Worm (Caenorhabditis elegans) whole organism, early embryonic: Measurements from ENCODE around the gene F55C12.4.

Experiments used
- B0310.2 ChIP-seq: sonication (generic microtip); optimal IDR thresholded peaks from 2 replicates; lab custom pipeline; 2016; ENCODE audit warnings: mild to moderate bottlenecking, missing genetic modification characterization, missing compliant biosample characterization
- F13C5.2 ChIP-seq: sonication (generic microtip); optimal IDR thresholded peaks from 2 replicates; lab custom pipeline; 2017; ENCODE audit warnings: mild to moderate bottlenecking, missing genetic modification characterization, inconsistent platforms, missing compliant biosample characterization
- aly-1 ChIP-seq: sonication (generic microtip); optimal IDR thresholded peaks from 2 replicates; lab custom pipeline; 2016; ENCODE audit warnings: missing genetic modification characterization, missing compliant biosample characterization
- ama-1 ChIP-seq: fragments of 150-350 bp; optimal IDR thresholded peaks from 2 replicates; lab custom pipeline; 2014
- ets-7 ChIP-seq: sonication (generic microtip); optimal IDR thresholded peaks from 2 replicates; lab custom pipeline; 2016; ENCODE audit warnings: missing genotype, missing genetic modification characterization, missing compliant biosample characterization
- flt-1 ChIP-seq: fragments of 200-800 bp; sonication (Bioruptor generic); IDR thresholded peaks from 2 replicates; pipeline ENCODE4 v1.3.6; 2022; ENCODE audit warnings: missing genetic modification characterization, missing compliant biosample characterization
- hmbx-1 ChIP-seq: sonication (generic microtip); optimal IDR thresholded peaks from 2 replicates; lab custom pipeline; 2016; ENCODE audit warnings: mild to moderate bottlenecking, missing genetic modification characterization, missing compliant biosample characterization
- hnd-1 ChIP-seq: sonication (generic microtip); optimal IDR thresholded peaks from 2 replicates; lab custom pipeline; 2016; ENCODE audit warnings: missing genetic modification characterization, missing compliant biosample characterization
- scrt-1 ChIP-seq: fragments of 200-800 bp; sonication (Bioruptor generic); IDR thresholded peaks from 2 replicates; pipeline ENCODE4 v1.3.6; 2022; ENCODE audit warnings: missing genetic modification characterization, missing compliant biosample characterization
- tbx-11 ChIP-seq: fragments of 200-800 bp; sonication (Bioruptor generic); IDR thresholded peaks from 2 replicates; pipeline ENCODE4 v1.3.6; 2022; ENCODE audit warnings: missing genetic modification characterization, missing compliant biosample characterization
- tbx-37 ChIP-seq: fragments of 200-800 bp; sonication (Bioruptor generic); conservative IDR thresholded peaks from 2 replicates; pipeline ENCODE4 v1.3.6; 2022; ENCODE audit warnings: missing genetic modification reagents, missing genetic modification characterization, missing compliant biosample characterization

DNA sequence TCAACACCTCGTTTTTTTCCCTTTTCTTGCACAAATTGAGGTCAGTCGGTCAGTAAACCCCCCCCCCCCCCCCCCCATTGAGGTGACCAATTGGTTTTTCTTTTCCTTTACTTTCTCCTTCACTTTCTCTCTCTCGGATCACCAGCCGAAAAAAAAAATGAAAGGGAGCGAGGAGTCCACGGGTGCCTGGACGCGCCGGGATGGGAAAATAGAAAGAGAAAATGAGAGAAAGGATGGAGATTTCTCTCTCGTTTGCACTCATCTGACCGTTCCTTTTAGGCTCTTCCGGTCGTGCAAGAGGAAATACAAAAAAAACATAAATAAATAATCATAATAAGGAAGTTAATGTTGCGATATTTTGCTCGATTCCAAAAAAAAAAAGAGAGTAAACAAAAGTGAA is 40.9 kb upstream of the F55C12.4 start:
- TF ChIP-seq tbx-37 (GFP tag; lab: Robert Waterston, UW): no peak
- no peak for TF ChIP-seq tbx-11
- no peak for TF ChIP-seq B0310.2 (tag; lab: Kevin White, UChicago)
- no peak for TF ChIP-seq scrt-1 (GFP tag; lab: Robert Waterston, UW)
- no peak for TF ChIP-seq ama-1 (lab: Kevin White, UChicago)
- no peak for TF ChIP-seq hnd-1 (tag; lab: Kevin White, UChicago)
- no peak for TF ChIP-seq flt-1 (GFP tag; lab: Robert Waterston, UW)
- TF ChIP-seq F13C5.2 (tag; lab: Kevin White, UChicago): no peak
- no peak for TF ChIP-seq aly-1
- no peak for TF ChIP-seq hmbx-1 (tag; lab: Kevin White, UChicago)
- TF ChIP-seq ets-7 (tag; lab: Kevin White, UChicago): no peak
